Worm (Caenorhabditis elegans) whole organism, L1 larva: ENCODE data around the gene F40F9.10.
A peak's percentile ranks its signal among the peaks of the same experiment; 100 is the strongest.

ENCODE experiments used
- C16A3.4 ChIP-seq: fragments of 150-350 bp; optimal IDR thresholded peaks from 2 replicates; lab custom pipeline; 2014; ENCODE audit warnings: missing biosample characterization, missing genetic modification characterization
- C34B4.2 ChIP-seq: sonication (generic microtip); optimal IDR thresholded peaks from 2 replicates; lab custom pipeline; 2017; ENCODE audit warnings: mild to moderate bottlenecking, missing genetic modification characterization, missing compliant biosample characterization
- F16B12.6 ChIP-seq: fragments of 150-350 bp; optimal IDR thresholded peaks from 2 replicates; lab custom pipeline; 2014; ENCODE audit warnings: missing biosample characterization, missing genetic modification characterization
- Y116A8C.19 ChIP-seq: sonication (generic microtip); optimal IDR thresholded peaks from 2 replicates; lab custom pipeline; 2016; ENCODE audit warnings: missing compliant biosample characterization, missing genetic modification characterization, borderline replicate concordance
- alr-1 ChIP-seq: fragments of 200-800 bp; sonication (Bioruptor generic); optimal IDR thresholded peaks from 2 replicates; lab custom pipeline; 2018; ENCODE audit warnings: borderline replicate concordance, mild to moderate bottlenecking, missing genetic modification characterization, missing compliant biosample characterization
- aly-2 ChIP-seq: fragments of 150-350 bp; optimal IDR thresholded peaks from 2 replicates; lab custom pipeline; 2014; ENCODE audit warnings: missing biosample characterization, missing genetic modification characterization
- ceh-63 ChIP-seq: fragments of 200-800 bp; sonication (Bioruptor generic); optimal IDR thresholded peaks from 2 replicates; lab custom pipeline; 2018; ENCODE audit warnings: mild to moderate bottlenecking, missing genetic modification characterization, missing compliant biosample characterization
- ceh-82 ChIP-seq, 3 experiments: fragments of 150-350 bp in 1 of 3; sonication (generic microtip) in 2 of 3; optimal IDR thresholded peaks; 2 replicates each; lab custom pipeline; 2014 to 2017; ENCODE audit warnings: missing biosample characterization in 3 of 3, missing genetic modification characterization in 3 of 3
- ceh-88 ChIP-seq: fragments of 200-800 bp; sonication (Bioruptor generic); IDR thresholded peaks from 2 replicates; pipeline ENCODE4 v1.3.6; 2022; ENCODE audit warnings: missing genetic modification characterization, missing compliant biosample characterization
- ces-1 ChIP-seq: fragments of 150-350 bp; optimal IDR thresholded peaks from 2 replicates; lab custom pipeline; 2014; ENCODE audit warnings: missing biosample characterization, missing genetic modification reagents, missing genetic modification characterization
- dpl-1 ChIP-seq, 3 experiments: fragments of 150-350 bp in 2 of 3; sonication (generic microtip) in 1 of 3; optimal IDR thresholded peaks; 2 replicates each; lab custom pipeline; 2014 to 2017; ENCODE audit warnings: missing biosample characterization in 3 of 3, missing genetic modification characterization in 3 of 3, missing genetic modification reagents in 3 of 3
- efl-1 ChIP-seq, 4 experiments: fragments of 150-350 bp; optimal IDR thresholded peaks in 3 of 4; peaks in 1 of 4; 1 replicate in 1 of 4; 2 replicates in 3 of 4; lab custom pipeline; 2014; ENCODE audit warnings: missing biosample characterization in 2 of 4, missing genetic modification characterization in 2 of 4, missing genetic modification reagents in 2 of 4
- efl-3 ChIP-seq: fragments of 200-800 bp; sonication (Bioruptor generic); optimal IDR thresholded peaks from 2 replicates; lab custom pipeline; 2018; ENCODE audit warnings: mild to moderate bottlenecking, missing genetic modification characterization, missing compliant biosample characterization
- egl-13 ChIP-seq: sonication (generic microtip); optimal IDR thresholded peaks from 2 replicates; lab custom pipeline; 2016; ENCODE audit warnings: missing genotype, missing genetic modification reagents, missing genetic modification characterization, missing compliant biosample characterization
- egl-27 ChIP-seq, 2 experiments: fragments of 150-350 bp in 1 of 2; sonication (generic microtip); optimal IDR thresholded peaks; 3 replicates each; lab custom pipeline; 2017 to 2018; ENCODE audit warnings: missing biosample characterization in 2 of 2, missing genetic modification characterization in 2 of 2, missing genetic modification reagents in 2 of 2
- elt-2 ChIP-seq: sonication (generic microtip); optimal IDR thresholded peaks from 2 replicates; lab custom pipeline; 2016; ENCODE audit warnings: missing genetic modification characterization, mild to moderate bottlenecking, inconsistent platforms, missing compliant biosample characterization, missing genetic modification reagents
- elt-3 ChIP-seq, 6 experiments: fragments of 150-350 bp in 1 of 6; sonication (generic microtip); optimal IDR thresholded peaks; 2 replicates each; lab custom pipeline; 2017 to 2018; ENCODE audit warnings: missing biosample characterization in 6 of 6, missing genetic modification characterization in 6 of 6, inconsistent platforms in 1 of 6
- ets-5 ChIP-seq: fragments of 200-800 bp; sonication (Bioruptor generic); IDR thresholded peaks from 2 replicates; pipeline ENCODE4 v1.3.6; 2022; ENCODE audit warnings: missing genetic modification characterization, missing compliant biosample characterization
- fkh-10 ChIP-seq: sonication (generic microtip); optimal IDR thresholded peaks from 2 replicates; lab custom pipeline; 2017; ENCODE audit warnings: missing biosample characterization, missing genetic modification reagents, missing genetic modification characterization
- fkh-4 ChIP-seq: sonication (generic microtip); optimal IDR thresholded peaks from 2 replicates; lab custom pipeline; 2016; ENCODE audit warnings: missing compliant biosample characterization, missing genetic modification characterization, borderline replicate concordance
- grh-1 ChIP-seq: fragments of 200-800 bp; sonication (Bioruptor generic); IDR thresholded peaks from 2 replicates; pipeline ENCODE4 v1.3.6; 2022; ENCODE audit warnings: missing genetic modification reagents, missing genetic modification characterization, missing compliant biosample characterization
- hlh-17 ChIP-seq: fragments of 200-800 bp; sonication (Bioruptor generic); optimal IDR thresholded peaks from 2 replicates; lab custom pipeline; 2018; ENCODE audit warnings: missing genetic modification characterization, mild to moderate bottlenecking, missing compliant biosample characterization, moderate library complexity, borderline replicate concordance
- hlh-4 ChIP-seq: sonication (generic microtip); optimal IDR thresholded peaks from 2 replicates; lab custom pipeline; 2016; ENCODE audit warnings: mild to moderate bottlenecking, missing genetic modification characterization, missing compliant biosample characterization
- hpl-2 ChIP-seq: fragments of 150-350 bp; optimal IDR thresholded peaks from 2 replicates; lab custom pipeline; 2014; ENCODE audit warnings: missing biosample characterization, missing genetic modification reagents, missing genetic modification characterization
- isw-1 ChIP-seq: fragments of 200-800 bp; sonication (Bioruptor generic); IDR thresholded peaks from 2 replicates; pipeline ENCODE4 v1.3.6; 2022; ENCODE audit warnings: missing genetic modification characterization, missing compliant biosample characterization
- jun-1 ChIP-seq: fragments of 150-350 bp; optimal IDR thresholded peaks from 2 replicates; lab custom pipeline; 2014; ENCODE audit warnings: missing biosample characterization, missing genetic modification reagents, missing genetic modification characterization
- lin-14 ChIP-seq: fragments of 200-800 bp; sonication (Bioruptor generic); optimal IDR thresholded peaks from 2 replicates; lab custom pipeline; 2018; ENCODE audit warnings: mild to moderate bottlenecking, missing genetic modification characterization, moderate library complexity, missing compliant biosample characterization
- lin-15B ChIP-seq: fragments of 150-350 bp; sonication (generic microtip); optimal IDR thresholded peaks from 3 replicates; lab custom pipeline; 2014; ENCODE audit warnings: missing biosample characterization, missing genetic modification characterization
- lin-35 ChIP-seq, 2 experiments: fragments of 150-350 bp; optimal IDR thresholded peaks; 2 replicates each; lab custom pipeline; 2014; ENCODE audit warnings: missing biosample characterization in 2 of 2, missing genetic modification characterization in 2 of 2, missing genetic modification reagents in 2 of 2
- lin-39 ChIP-seq: fragments of 150-350 bp; optimal IDR thresholded peaks from 2 replicates; lab custom pipeline; 2014; ENCODE audit warnings: missing biosample characterization, missing genetic modification reagents, missing genetic modification characterization
- lsy-2 ChIP-seq, 2 experiments: fragments of 150-350 bp; optimal IDR thresholded peaks; 2 replicates each; lab custom pipeline; 2014; ENCODE audit warnings: missing biosample characterization in 2 of 2, missing genetic modification characterization in 2 of 2
- mep-1 ChIP-seq: fragments of 150-350 bp; optimal IDR thresholded peaks from 2 replicates; lab custom pipeline; 2014; ENCODE audit warnings: missing biosample characterization, missing genetic modification characterization
- nhr-11 ChIP-seq: fragments of 150-350 bp; optimal IDR thresholded peaks from 2 replicates; lab custom pipeline; 2014; ENCODE audit warnings: missing biosample characterization, missing genetic modification characterization
- nhr-12 ChIP-seq: sonication (generic microtip); optimal IDR thresholded peaks from 2 replicates; lab custom pipeline; 2017; ENCODE audit warnings: missing biosample characterization, missing genetic modification characterization
- nhr-71 ChIP-seq: sonication (generic microtip); optimal IDR thresholded peaks from 2 replicates; lab custom pipeline; 2016; ENCODE audit warnings: mild to moderate bottlenecking, missing genetic modification characterization, moderate library complexity, missing compliant biosample characterization
- nhr-76 ChIP-seq: sonication (generic microtip); optimal IDR thresholded peaks from 2 replicates; lab custom pipeline; 2017; ENCODE audit warnings: missing biosample characterization, missing genetic modification characterization
- pag-3 ChIP-seq: sonication (generic microtip); optimal IDR thresholded peaks from 2 replicates; lab custom pipeline; 2017; ENCODE audit warnings: missing genetic modification characterization, mild to moderate bottlenecking, missing compliant biosample characterization, antibody characterized with exemption, borderline replicate concordance; ENCODE audit not compliant: insufficient read depth
- pax-3 ChIP-seq: fragments of 200-800 bp; sonication (Bioruptor generic); optimal IDR thresholded peaks from 2 replicates; lab custom pipeline; 2018; ENCODE audit warnings: mild to moderate bottlenecking, missing genetic modification characterization, moderate library complexity, missing compliant biosample characterization
- rnt-1 ChIP-seq: sonication (generic microtip); optimal IDR thresholded peaks from 2 replicates; lab custom pipeline; 2016; ENCODE audit warnings: mild to moderate bottlenecking, missing genetic modification characterization, moderate library complexity, missing compliant biosample characterization
- sox-4 ChIP-seq: sonication (generic microtip); optimal IDR thresholded peaks from 2 replicates; lab custom pipeline; 2016; ENCODE audit warnings: missing genetic modification characterization, missing compliant biosample characterization
- swsn-7 ChIP-seq: sonication (generic microtip); optimal IDR thresholded peaks from 2 replicates; lab custom pipeline; 2016; ENCODE audit warnings: missing genetic modification characterization, missing compliant biosample characterization
- tbx-2 ChIP-seq: sonication (generic microtip); optimal IDR thresholded peaks from 2 replicates; lab custom pipeline; 2016; ENCODE audit warnings: missing genetic modification characterization, missing compliant biosample characterization
- unc-130 ChIP-seq: fragments of 150-350 bp; optimal IDR thresholded peaks from 2 replicates; lab custom pipeline; 2017; ENCODE audit warnings: missing biosample characterization, missing genetic modification characterization, inconsistent platforms
- unc-62 ChIP-seq: fragments of 150-350 bp; optimal IDR thresholded peaks from 2 replicates; lab custom pipeline; 2014; ENCODE audit warnings: missing biosample characterization, missing genetic modification reagents, missing genetic modification characterization
- unc-86 ChIP-seq: sonication (generic microtip); optimal IDR thresholded peaks from 2 replicates; lab custom pipeline; 2016; ENCODE audit warnings: missing genetic modification characterization, missing compliant biosample characterization
- unc-98 ChIP-seq: fragments of 200-800 bp; sonication (Bioruptor generic); IDR thresholded peaks from 2 replicates; pipeline ENCODE4 v1.3.6; 2022; ENCODE audit warnings: missing genetic modification characterization, missing compliant biosample characterization
- zag-1 ChIP-seq: fragments of 150-350 bp; optimal IDR thresholded peaks from 2 replicates; lab custom pipeline; 2014; ENCODE audit warnings: missing biosample characterization, missing genetic modification characterization
- ztf-11 ChIP-seq, 2 experiments: sonication (generic microtip); optimal IDR thresholded peaks; 2 replicates each; lab custom pipeline; 2016 to 2017; ENCODE audit warnings: missing genetic modification characterization in 2 of 2, missing biosample characterization in 1 of 2, missing compliant biosample characterization in 1 of 2

The F40F9.10 gene

DNA sequence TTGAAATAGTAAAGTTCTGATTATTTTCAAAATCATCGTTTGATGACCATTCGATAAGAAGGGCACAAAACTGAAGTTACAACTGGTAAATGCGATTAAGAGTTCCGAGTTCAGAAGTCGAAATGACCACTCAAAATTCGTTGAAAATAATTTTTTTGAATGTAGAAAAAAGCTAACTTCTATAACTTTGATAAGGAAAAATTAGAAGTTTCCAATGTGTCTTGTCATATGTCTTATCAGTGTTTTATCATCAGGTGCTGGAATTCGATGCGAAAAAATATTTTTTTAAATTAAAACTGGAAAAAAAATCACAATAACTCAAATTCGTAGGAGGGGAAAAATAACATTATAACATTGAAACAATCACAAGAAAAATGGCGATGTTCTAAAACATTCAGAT, 12.3 kb upstream of the F40F9.10 start:
- TF ChIP-seq lin-35 (GFP tag; optimal IDR thresholded peaks at IDR 0.05; lab: Kevin White, UChicago) (peak in 1 of 2 experiments; percentile 8), elt-2 (tag; lab: Kevin White, UChicago) (peak; percentile 21), nhr-71 (tag; lab: Kevin White, UChicago) (no peak)

ce11 chrV:9724021-9724671, 10.7 kb upstream of the F40F9.10 start, which contains the start of gene slcr-46.3:
Gene slcr-46.3 (minus strand): TSS chrV:9724106.
- no peak for TF ChIP-seq unc-98
- TF ChIP-seq lsy-2 (tag; optimal IDR thresholded peaks at IDR 0.05; lab: Kevin White, UChicago): peak in 1 of 2 experiments; percentile 49
- TF ChIP-seq fkh-10 (GFP tag; lab: Kevin White, UChicago): no peak
- TF ChIP-seq zag-1 (tag; lab: Kevin White, UChicago): no peak
- TF ChIP-seq tbx-2 (tag; lab: Kevin White, UChicago): no peak
- TF ChIP-seq C34B4.2 (tag; lab: Kevin White, UChicago): no peak
- no peak for TF ChIP-seq hpl-2 (GFP tag; lab: Kevin White, UChicago)
- no peak for TF ChIP-seq sox-4 (tag; lab: Kevin White, UChicago)
- TF ChIP-seq dpl-1 (GFP tag; optimal IDR thresholded peaks at IDR 0.05; lab: Kevin White, UChicago): peak in 1 of 3 experiments; percentile 5
- TF ChIP-seq efl-1 (optimal IDR thresholded peaks at IDR 0.05; lab: Kevin White, UChicago): no peak
- TF ChIP-seq efl-1 (GFP tag; optimal IDR thresholded peaks at IDR 0.05 in 1 of 2; lab: Kevin White, UChicago): no peak
- no peak for TF ChIP-seq unc-130 (tag; lab: Kevin White, UChicago)
- no peak for TF ChIP-seq efl-3 (GFP tag; lab: Kevin White, UChicago)
- no peak for TF ChIP-seq egl-13 (tag; lab: Kevin White, UChicago)
- TF ChIP-seq Y116A8C.19 (tag; lab: Kevin White, UChicago): no peak
- no peak for TF ChIP-seq nhr-12
- peak; percentile 42 for TF ChIP-seq lin-14 (GFP tag; lab: Kevin White, UChicago)
- no peak for TF ChIP-seq hlh-17 (GFP tag; lab: Kevin White, UChicago)
- TF ChIP-seq C16A3.4: peak; percentile 13
- TF ChIP-seq rnt-1: no peak
- TF ChIP-seq hlh-4 (tag; lab: Kevin White, UChicago): no peak
- no peak for TF ChIP-seq unc-86
- no peak for TF ChIP-seq ceh-63 (GFP tag; lab: Kevin White, UChicago)
- no peak for TF ChIP-seq swsn-7 (tag; lab: Kevin White, UChicago)
- no peak for TF ChIP-seq ceh-88 (GFP tag; lab: Robert Waterston, UW)
- no peak for TF ChIP-seq ceh-82 (tag; optimal IDR thresholded peaks at IDR 0.05; lab: Kevin White, UChicago)
- TF ChIP-seq ces-1 (GFP tag; lab: Kevin White, UChicago): no peak
- TF ChIP-seq nhr-76 (tag; lab: Kevin White, UChicago): no peak
- peak; percentile 7 for TF ChIP-seq mep-1 (tag; lab: Kevin White, UChicago)
- TF ChIP-seq egl-27 (tag; optimal IDR thresholded peaks at IDR 0.05; lab: Kevin White, UChicago): no peak
- no peak for TF ChIP-seq elt-2 (tag; lab: Kevin White, UChicago)
- no peak for TF ChIP-seq isw-1
- TF ChIP-seq ztf-11 (tag; optimal IDR thresholded peaks at IDR 0.05; lab: Kevin White, UChicago): no peak
- no peak for TF ChIP-seq lin-15B (tag; lab: Kevin White, UChicago)
- TF ChIP-seq fkh-4 (tag; lab: Kevin White, UChicago): no peak
- TF ChIP-seq unc-62: no peak
- TF ChIP-seq nhr-11 (tag; lab: Kevin White, UChicago): no peak
- no peak for TF ChIP-seq lin-39 (tag; lab: Kevin White, UChicago)
- TF ChIP-seq pax-3 (tag; lab: Kevin White, UChicago): no peak
- no peak for TF ChIP-seq aly-2 (tag; lab: Kevin White, UChicago)
- TF ChIP-seq alr-1 (tag; lab: Kevin White, UChicago): no peak
- TF ChIP-seq elt-3 (tag; optimal IDR thresholded peaks at IDR 0.05; lab: Kevin White, UChicago): peak in 1 of 6 experiments; percentile 9
- no peak for TF ChIP-seq ets-5
- no peak for TF ChIP-seq grh-1 (GFP tag; lab: Robert Waterston, UW)
- TF ChIP-seq jun-1 (tag; lab: Kevin White, UChicago): no peak
- no peak for TF ChIP-seq pag-3 (tag; lab: Kevin White, UChicago)
- TF ChIP-seq F16B12.6 (tag; lab: Kevin White, UChicago): no peak
